Worm (Caenorhabditis elegans): ENCODE measurements around the gene col-141.

Gene col-141

ce11 chrV:6879490-6879889 is 50.0 kb downstream of the col-141 start (continued):
- TF ChIP-seq sdc-2 (tag; optimal IDR thresholded peaks at IDR 0.05) (peak; percentile 66), lim-6 (tag; optimal IDR thresholded peaks at IDR 0.05) (peak; percentile 59), pag-3 (tag; optimal IDR thresholded peaks at IDR 0.05; ENCODE audit: borderline replicate concordance) (no peak), tbx-2 (tag; optimal IDR thresholded peaks at IDR 0.05) (peak; percentile 90), Y22D7AL.16 (tag; optimal IDR thresholded peaks at IDR 0.05) (no peak), eyg-1 (tag; optimal IDR thresholded peaks at IDR 0.05) (peak; percentile 33), C08G9.2 (tag; optimal IDR thresholded peaks at IDR 0.05) (peak; percentile 54), odd-2 (tag; optimal IDR thresholded peaks at IDR 0.05) (no peak), madf-2 (tag; optimal IDR thresholded peaks at IDR 0.05) (peak; percentile 59), unc-86 (tag; optimal IDR thresholded peaks at IDR 0.05) (peak; percentile 44), pros-1 (tag; optimal IDR thresholded peaks at IDR 0.05) (peak; percentile 98), ceh-9 (tag; optimal IDR thresholded peaks at IDR 0.05) (no peak), K09A11.1 (tag; optimal IDR thresholded peaks at IDR 0.05; ENCODE audit: insufficient read depth) (no peak), ceh-22 (tag; optimal IDR thresholded peaks at IDR 0.05) (no peak), che-1 (tag; optimal IDR thresholded peaks at IDR 0.05) (no peak), hlh-15 (tag; optimal IDR thresholded peaks at IDR 0.05) (no peak), ceh-19 (GFP tag; optimal IDR thresholded peaks at IDR 0.05) (peak; percentile 62), ztf-16 (tag; optimal IDR thresholded peaks at IDR 0.05) (peak; percentile 31), hlh-6 (tag; optimal IDR thresholded peaks at IDR 0.05) (peak; percentile 86), ceh-6 (GFP tag; optimal IDR thresholded peaks at IDR 0.05) (peak; percentile 26), sox-2 (GFP tag; IDR thresholded peaks at IDR 0.05) (no peak), pax-1 (tag; optimal IDR thresholded peaks at IDR 0.05) (peak; percentile 35), hlh-30 (tag; optimal IDR thresholded peaks at IDR 0.05; ENCODE audit: insufficient read depth) (peak; percentile 50), pha-2 (tag; optimal IDR thresholded peaks at IDR 0.05) (no peak), ceh-31 (tag; optimal IDR thresholded peaks at IDR 0.05) (peak; percentile 93), T23F11.4 (GFP tag; optimal IDR thresholded peaks at IDR 0.05) (no peak)
